Worm (Caenorhabditis elegans): ENCODE data around the gene Y73F8A.32.

DNA sequence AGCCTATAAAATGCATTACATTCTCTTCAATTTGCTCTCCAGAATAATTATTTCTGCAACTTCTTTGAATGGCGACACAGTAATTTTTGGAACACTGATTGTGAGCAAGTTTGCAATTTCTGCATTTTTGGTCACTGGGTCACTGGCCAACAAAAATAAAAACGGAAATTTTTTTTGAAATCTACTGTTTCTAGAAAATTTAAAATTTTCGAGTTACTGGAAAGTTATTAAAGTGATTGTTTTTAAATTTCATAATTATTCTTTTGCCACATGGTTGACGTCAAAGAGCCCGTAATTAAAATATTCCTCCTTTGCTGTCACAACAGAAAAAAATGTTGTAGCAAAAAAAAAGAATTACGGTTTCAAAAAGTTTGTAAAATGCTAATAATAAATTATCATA lies 2.5 kb upstream of the Y73F8A.32 start:
- TF ChIP-seq D1046.2 (GFP tag; IDR thresholded peaks at IDR 0.05) = no peak
- no peak for TF ChIP-seq vab-7 (GFP tag; IDR thresholded peaks at IDR 0.05)
- no peak for TF ChIP-seq madf-9 (GFP tag; conservative IDR thresholded peaks at IDR 0.05)
- no peak for TF ChIP-seq mep-1 (tag; optimal IDR thresholded peaks at IDR 0.05)
